Fruit fly (Drosophila melanogaster) whole organism, wandering third instar larva: Measurements from ENCODE around the gene loqs.
A peak's percentile ranks its signal among the peaks of the same experiment; 100 is the strongest.

Experiments
- Abd-B ChIP-seq: fragments of >200 bp; optimal IDR thresholded peaks from 2 replicates; lab custom pipeline; 2017; ENCODE audit warnings: missing biosample characterization, missing genetic modification characterization
- CG32264 ChIP-seq: fragments of 200-800 bp; sonication (Bioruptor generic); optimal IDR thresholded peaks from 2 replicates; lab custom pipeline; 2016; ENCODE audit warnings: missing biosample characterization, missing genetic modification characterization
- CG9705 ChIP-seq: fragments of 200-800 bp; sonication (Bioruptor generic); optimal IDR thresholded peaks from 2 replicates; lab custom pipeline; 2018; ENCODE audit warnings: missing biosample characterization, mild to moderate bottlenecking, missing genetic modification characterization
- CrebA ChIP-seq: fragments of 200-800 bp; sonication (Bioruptor generic); optimal IDR thresholded peaks from 2 replicates; lab custom pipeline; 2016; ENCODE audit warnings: missing biosample characterization, mild to moderate bottlenecking, missing genetic modification characterization, borderline replicate concordance
- Dfd ChIP-seq: fragments of >200 bp; optimal IDR thresholded peaks from 2 replicates; lab custom pipeline; 2017; ENCODE audit warnings: missing biosample characterization, missing genetic modification characterization
- Dif ChIP-seq: fragments of 200-275, 200-300 bp; sonication (Bioruptor generic); optimal IDR thresholded peaks from 2 replicates; lab custom pipeline; 2018; ENCODE audit warnings: missing biosample characterization, missing genetic modification characterization; ENCODE audit not compliant: partially characterized antibody
- GATAd ChIP-seq: sonication (Bioruptor generic); optimal IDR thresholded peaks from 2 replicates; lab custom pipeline; 2016; ENCODE audit warnings: missing biosample characterization, missing genetic modification characterization
- HLH106 ChIP-seq: fragments of 200-800 bp; optimal IDR thresholded peaks from 3 replicates; lab custom pipeline; 2019; ENCODE audit warnings: missing biosample characterization, mild to moderate bottlenecking, missing genetic modification characterization, moderate library complexity
- Hnf4 ChIP-seq: fragments of 200-800 bp; sonication (Bioruptor generic); optimal IDR thresholded peaks from 2 replicates; lab custom pipeline; 2016; ENCODE audit warnings: missing biosample characterization, mild to moderate bottlenecking, missing genetic modification characterization
- Hr78 ChIP-seq: fragments of >200 bp; optimal IDR thresholded peaks from 2 replicates; lab custom pipeline; 2017; ENCODE audit warnings: missing biosample characterization, missing genetic modification characterization
- Hr83 ChIP-seq: fragments of 200-300 bp; sonication (Bioruptor generic); optimal IDR thresholded peaks from 2 replicates; lab custom pipeline; 2016; ENCODE audit warnings: missing biosample characterization, mild to moderate bottlenecking, missing genetic modification characterization, moderate library complexity; ENCODE audit not compliant: poor library complexity, severe bottlenecking
- Jra ChIP-seq: sonication (Bioruptor generic); optimal IDR thresholded peaks from 2 replicates; lab custom pipeline; 2016; ENCODE audit warnings: missing biosample characterization, missing genetic modification characterization
- Mio ChIP-seq: sonication (Bioruptor generic); optimal IDR thresholded peaks from 2 replicates; lab custom pipeline; 2016; ENCODE audit warnings: missing biosample characterization, missing genetic modification characterization
- Myc ChIP-seq: fragments of >200 bp; optimal IDR thresholded peaks from 2 replicates; lab custom pipeline; 2017
- N ChIP-seq: fragments of >200 bp; optimal IDR thresholded peaks from 2 replicates; lab custom pipeline; 2018; ENCODE audit warnings: missing biosample characterization, missing external identifiers, missing genetic modification characterization
- OdsH ChIP-seq: fragments of 200-800 bp; sonication (Bioruptor generic); optimal IDR thresholded peaks from 2 replicates; lab custom pipeline; 2016; ENCODE audit warnings: missing biosample characterization, mild to moderate bottlenecking, missing genetic modification characterization
- Rel ChIP-seq, 2 experiments: fragments of 200-800 bp; sonication (Bioruptor generic) in 1 of 2; optimal IDR thresholded peaks; 2 replicates in 1 of 2; 3 replicates in 1 of 2; lab custom pipeline; 2016 to 2019; ENCODE audit warnings: mild to moderate bottlenecking in 2 of 2, missing biosample characterization in 2 of 2, missing genetic modification characterization in 2 of 2, moderate library complexity in 1 of 2
- Sp1 ChIP-seq: fragments of 200-800 bp; sonication (Bioruptor generic); optimal IDR thresholded peaks from 3 replicates; lab custom pipeline; 2019; ENCODE audit warnings: missing biosample characterization, mild to moderate bottlenecking, missing genetic modification characterization, moderate library complexity
- Vsx2 ChIP-seq: fragments of 200-300, 225-300 bp; sonication (Bioruptor generic); optimal IDR thresholded peaks from 2 replicates; lab custom pipeline; 2018; ENCODE audit warnings: missing biosample characterization, missing genetic modification characterization; ENCODE audit not compliant: partially characterized antibody
- br ChIP-seq: fragments of 200-800 bp; sonication (Bioruptor generic); optimal IDR thresholded peaks from 2 replicates; lab custom pipeline; 2016; ENCODE audit warnings: missing biosample characterization, missing genetic modification characterization
- brk ChIP-seq: fragments of 200-800 bp; sonication (Bioruptor generic); optimal IDR thresholded peaks from 2 replicates; lab custom pipeline; 2016; ENCODE audit warnings: missing biosample characterization, mild to moderate bottlenecking, missing genetic modification characterization
- dl ChIP-seq, 2 experiments: fragments of 175-275, 200-275 bp in 1 of 2; fragments of 200-275 bp in 1 of 2; sonication (Bioruptor generic); optimal IDR thresholded peaks; lab custom pipeline; 2018; ENCODE audit warnings: mild to moderate bottlenecking in 2 of 2, missing biosample characterization in 2 of 2, missing genetic modification characterization in 2 of 2, moderate library complexity in 2 of 2; ENCODE audit not compliant: partially characterized antibody in 2 of 2, insufficient read depth in 1 of 2
- dmrt93B ChIP-seq: fragments of 200-800 bp; sonication (Bioruptor generic); optimal IDR thresholded peaks from 2 replicates; lab custom pipeline; 2018; ENCODE audit warnings: missing biosample characterization, mild to moderate bottlenecking, missing genetic modification characterization
- dsf ChIP-seq: sonication (Bioruptor generic); optimal IDR thresholded peaks from 2 replicates; lab custom pipeline; 2016; ENCODE audit warnings: missing biosample characterization, missing genetic modification characterization, borderline replicate concordance
- ey ChIP-seq: fragments of 200-800 bp; sonication (Bioruptor generic); optimal IDR thresholded peaks from 2 replicates; lab custom pipeline; 2016; ENCODE audit warnings: missing biosample characterization, missing genetic modification characterization
- foxo ChIP-seq, 2 experiments: fragments of 200-800 bp; sonication (Bioruptor generic); optimal IDR thresholded peaks; 2 replicates in 1 of 2; 3 replicates in 1 of 2; lab custom pipeline; 2016 to 2017; ENCODE audit warnings: missing biosample characterization in 2 of 2, missing genetic modification characterization in 2 of 2
- fru ChIP-seq: fragments of 200-800 bp; sonication (Bioruptor generic); optimal IDR thresholded peaks from 3 replicates; lab custom pipeline; 2016; ENCODE audit warnings: missing biosample characterization, mild to moderate bottlenecking, missing genetic modification characterization
- h ChIP-seq: fragments of 200-800 bp; sonication (Bioruptor generic); optimal IDR thresholded peaks from 3 replicates; lab custom pipeline; 2016; ENCODE audit warnings: missing biosample characterization, mild to moderate bottlenecking, missing genetic modification characterization
- jim ChIP-seq: fragments of 175-275, 200-325 bp; sonication (Bioruptor generic); optimal IDR thresholded peaks from 2 replicates; lab custom pipeline; 2016; ENCODE audit warnings: missing biosample characterization, mild to moderate bottlenecking, missing genetic modification characterization
- lola ChIP-seq: fragments of >200 bp; optimal IDR thresholded peaks from 2 replicates; lab custom pipeline; 2017; ENCODE audit warnings: missing biosample characterization, missing genetic modification characterization
- pan ChIP-seq: fragments of >200 bp; optimal IDR thresholded peaks from 2 replicates; lab custom pipeline; 2017
- psq ChIP-seq: fragments of 200-800 bp; sonication (Bioruptor generic); optimal IDR thresholded peaks from 3 replicates; lab custom pipeline; 2017; ENCODE audit warnings: missing biosample characterization, mild to moderate bottlenecking, missing genetic modification characterization, moderate library complexity
- rgr ChIP-seq: fragments of 200-800 bp; sonication (Bioruptor generic); optimal IDR thresholded peaks from 3 replicates; lab custom pipeline; 2016; ENCODE audit warnings: missing biosample characterization, mild to moderate bottlenecking, missing genetic modification characterization
- sage ChIP-seq: fragments of 200-800 bp; sonication (Bioruptor generic); optimal IDR thresholded peaks from 2 replicates; lab custom pipeline; 2016; ENCODE audit warnings: missing biosample characterization, mild to moderate bottlenecking, missing genetic modification characterization
- sv ChIP-seq: fragments of 200-800 bp; sonication (Bioruptor generic); optimal IDR thresholded peaks from 3 replicates; lab custom pipeline; 2016; ENCODE audit warnings: missing biosample characterization, missing genetic modification characterization
- tai ChIP-seq: sonication (Bioruptor generic); optimal IDR thresholded peaks from 2 replicates; lab custom pipeline; 2016; ENCODE audit warnings: missing biosample characterization, missing genetic modification characterization
- usp ChIP-seq: fragments of >200 bp; optimal IDR thresholded peaks from 2 replicates; lab custom pipeline; 2017; ENCODE audit warnings: missing biosample characterization, missing genetic modification characterization
- woc ChIP-seq: sonication (Bioruptor generic); optimal IDR thresholded peaks from 2 replicates; lab custom pipeline; 2016; ENCODE audit warnings: missing biosample characterization, mild to moderate bottlenecking, missing genetic modification characterization

The loqs gene

DNA sequence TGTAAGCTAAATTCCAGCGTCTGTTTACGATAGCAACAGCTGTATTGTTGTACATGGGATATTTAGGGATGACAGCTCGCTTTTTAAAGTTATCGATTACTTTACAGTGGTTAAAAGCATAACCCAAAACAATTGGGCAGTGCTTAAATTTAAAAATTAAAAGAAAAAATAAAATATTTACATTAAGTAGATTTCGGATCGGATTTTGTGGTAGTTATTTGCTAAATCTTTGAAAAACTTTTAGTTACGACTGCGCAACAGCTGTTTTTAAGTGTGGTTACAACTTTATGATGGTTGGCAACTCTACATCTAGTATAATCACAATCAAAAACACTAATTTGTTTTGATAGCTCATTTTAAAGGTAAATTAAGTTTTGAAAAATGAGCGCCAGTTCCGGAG lies 4.8 kb downstream of the loqs start, which contains the start of the genes Ing5 and CG7099 (continued):
- TF ChIP-seq psq (peak; percentile 93), brk (GFP tag; lab: Kevin White, UChicago) (no peak), Vsx2 (GFP tag; lab: Kevin White, UChicago) (no peak)

DNA sequence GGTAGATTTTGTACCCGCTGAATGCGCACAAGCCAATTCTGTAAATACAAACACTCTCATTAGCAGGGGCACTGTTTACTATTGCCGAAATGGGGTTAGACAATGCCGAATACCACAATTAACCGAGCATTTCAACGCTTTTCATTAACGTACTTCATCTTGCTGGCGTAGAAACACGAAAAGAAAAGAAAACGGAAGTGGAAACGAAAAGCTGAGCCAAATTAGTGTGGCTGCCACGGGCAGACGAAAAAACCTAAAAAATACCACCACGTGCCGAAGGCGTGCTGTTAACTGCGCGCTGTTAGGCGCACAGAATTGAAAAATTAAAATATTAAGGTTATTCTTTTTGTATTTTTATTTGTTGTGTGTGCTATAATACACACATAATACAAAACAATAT lies 12.5 kb downstream of the loqs start, which contains the start of gene RpL24:
RpL24 (minus strand) TSS at position 229 of the 400 bp plus-strand sequence.
- TF ChIP-seq foxo (GFP tag; optimal IDR thresholded peaks at IDR 0.05; lab: Kevin White, UChicago), result peak; percentile 53 to 82
- peak; percentile 74 for TF ChIP-seq psq
- TF ChIP-seq GATAd (GFP tag; lab: Kevin White, UChicago), result no peak
- peak; percentile 27 for TF ChIP-seq dsf
- TF ChIP-seq Hr83, result peak; percentile 92
- no peak for TF ChIP-seq Vsx2 (GFP tag; lab: Kevin White, UChicago)
- TF ChIP-seq CG9705, result peak; percentile 93
- no peak for TF ChIP-seq Hnf4
- TF ChIP-seq fru (GFP tag; lab: Kevin White, UChicago), result peak; percentile 83
- no peak for TF ChIP-seq Dif
- no peak for TF ChIP-seq usp (GFP tag; lab: Kevin White, UChicago)
- TF ChIP-seq sv, result peak; percentile 89
- no peak for TF ChIP-seq Hr78 (GFP tag; lab: Kevin White, UChicago)
- peak; percentile 75 for TF ChIP-seq Mio (GFP tag; lab: Kevin White, UChicago)
- TF ChIP-seq HLH106, result peak; percentile 76
- peak; percentile 91 for TF ChIP-seq Sp1
- peak; percentile 87 for TF ChIP-seq sage (GFP tag; lab: Kevin White, UChicago)
- no peak for TF ChIP-seq Abd-B (GFP tag; lab: Kevin White, UChicago)
- TF ChIP-seq Myc, result peak; percentile 77
- no peak for TF ChIP-seq N (GFP tag; lab: Kevin White, UChicago)
- peak; percentile 53 for TF ChIP-seq woc (GFP tag; lab: Kevin White, UChicago)
- TF ChIP-seq h (GFP tag; lab: Kevin White, UChicago), result peak; percentile 91
- no peak for TF ChIP-seq jim
- no peak for TF ChIP-seq pan (lab: Kevin White, UChicago)
- no peak for TF ChIP-seq brk (GFP tag; lab: Kevin White, UChicago)
- peak; percentile 87 for TF ChIP-seq dmrt93B (GFP tag; lab: Kevin White, UChicago)
- TF ChIP-seq rgr (GFP tag; lab: Kevin White, UChicago), result peak; percentile 96
- TF ChIP-seq CG32264 (GFP tag; lab: Kevin White, UChicago), result peak; percentile 63
- TF ChIP-seq CrebA (GFP tag; lab: Kevin White, UChicago), result no peak
- peak; percentile 69 for TF ChIP-seq ey
- no peak for TF ChIP-seq tai (GFP tag; lab: Kevin White, UChicago)
- TF ChIP-seq br (GFP tag; lab: Kevin White, UChicago), result peak; percentile 90
- TF ChIP-seq lola, result no peak
- TF ChIP-seq Dfd, result no peak
- TF ChIP-seq OdsH (GFP tag; lab: Kevin White, UChicago), result peak; percentile 87
- TF ChIP-seq Rel (GFP tag; optimal IDR thresholded peaks at IDR 0.05; lab: Kevin White, UChicago), result peak; percentile 61
- peak; percentile 69 for TF ChIP-seq Rel (tag; optimal IDR thresholded peaks at IDR 0.05; lab: Kevin White, UChicago)
- no peak for TF ChIP-seq Jra (GFP tag; lab: Kevin White, UChicago)
- TF ChIP-seq dl (GFP tag; optimal IDR thresholded peaks at IDR 0.05; lab: Kevin White, UChicago; ENCODE audit: insufficient read depth in 1 of 2, partially characterized antibody in 2 of 2), result no peak
- TF ChIP-seq, all 38 proteins: peak for 21

DNA sequence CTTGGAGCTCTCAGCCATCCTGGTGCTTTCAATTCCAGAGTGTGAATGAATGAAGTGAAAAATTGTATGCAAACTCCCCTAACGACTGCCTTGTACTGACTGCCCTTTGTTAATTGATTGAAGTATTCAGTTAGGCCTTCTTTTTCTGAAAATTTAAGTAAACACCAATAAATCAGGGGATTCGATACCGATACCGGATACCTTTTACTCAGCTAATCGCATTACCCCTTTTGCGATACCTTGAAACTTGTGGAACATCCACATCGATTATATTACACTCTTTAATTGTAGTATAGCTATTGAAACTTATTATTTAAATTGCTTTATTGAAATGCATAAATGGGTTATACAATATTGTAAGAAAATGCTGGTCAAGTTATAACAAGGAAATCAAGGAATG lies 13.6 kb downstream of the loqs start, which contains the start of gene CG16957:
CG16957 (minus strand) TSS at position 101 of the 400 bp plus-strand sequence.
- no peak for TF ChIP-seq Mio (GFP tag; lab: Kevin White, UChicago)
- no peak for TF ChIP-seq Hnf4
- no peak for TF ChIP-seq Hr78 (GFP tag; lab: Kevin White, UChicago)
- no peak for TF ChIP-seq Sp1
- no peak for TF ChIP-seq Hr83
- no peak for TF ChIP-seq Vsx2 (GFP tag; lab: Kevin White, UChicago)
- TF ChIP-seq tai (GFP tag; lab: Kevin White, UChicago), result no peak
- no peak for TF ChIP-seq HLH106
